Fruit fly (Drosophila melanogaster): ENCODE results near the gene Alp10.

The Alp10 gene

DNA sequence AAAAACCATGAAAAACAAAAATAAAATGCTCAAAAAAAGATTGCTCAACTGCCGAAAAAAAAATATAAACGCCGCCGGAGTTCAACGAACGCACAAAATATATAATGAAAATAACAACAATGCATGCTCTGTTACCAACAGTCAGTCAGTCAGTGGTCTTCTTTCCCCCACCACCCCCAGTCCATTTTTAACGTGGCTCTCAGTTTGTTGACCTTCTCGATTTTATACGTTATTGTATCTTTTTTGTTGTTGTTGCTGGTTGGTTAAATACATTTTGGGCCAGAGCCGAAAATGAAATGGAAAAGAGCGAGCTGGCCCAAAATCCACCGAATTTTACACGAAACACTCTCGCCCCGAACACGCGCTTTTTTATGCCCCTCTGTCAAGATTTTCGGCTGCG lies 26.8 kb upstream of the Alp10 start:
- TF ChIP-seq Clk (GFP tag; optimal IDR thresholded peaks at IDR 0.05) (no peak), cic (GFP tag; optimal IDR thresholded peaks at IDR 0.05) (no peak), Hr96 (GFP tag; optimal IDR thresholded peaks at IDR 0.05) (no peak), CG14711 (tag; optimal IDR thresholded peaks at IDR 0.05) (no peak), CG7101 (tag; optimal IDR thresholded peaks at IDR 0.05) (no peak), CG33017 (tag; optimal IDR thresholded peaks at IDR 0.05) (no peak), pad (GFP tag; optimal IDR thresholded peaks at IDR 0.05) (no peak), CG7045 (GFP tag; optimal IDR thresholded peaks at IDR 0.05) (no peak), cnc (optimal IDR thresholded peaks at IDR 0.05) (no peak), Mnt (GFP tag; optimal IDR thresholded peaks at IDR 0.05) (no peak), toe (GFP tag; optimal IDR thresholded peaks at IDR 0.05) (no peak), ovo (GFP tag; optimal IDR thresholded peaks at IDR 0.05) (no peak), kay (GFP tag; ENCODE audit: borderline replicate concordance) (no peak), CG1620 (GFP tag; optimal IDR thresholded peaks at IDR 0.05) (no peak), CG5204 (GFP tag; optimal IDR thresholded peaks at IDR 0.05) (no peak), CG11617 (GFP tag; optimal IDR thresholded peaks at IDR 0.05) (no peak)

dm6 chr3L:5621506-5621905 lies 26.4 kb upstream of the Alp10 start:
- TF ChIP-seq CG11617 (GFP tag; optimal IDR thresholded peaks at IDR 0.05) = no peak
- TF ChIP-seq CG7045 (GFP tag; optimal IDR thresholded peaks at IDR 0.05) = no peak
- TF ChIP-seq toe (GFP tag; optimal IDR thresholded peaks at IDR 0.05) = no peak
- no peak for TF ChIP-seq CG1620 (GFP tag; optimal IDR thresholded peaks at IDR 0.05)
- no peak for TF ChIP-seq Mnt (GFP tag; optimal IDR thresholded peaks at IDR 0.05)
- no peak for TF ChIP-seq ovo (GFP tag; optimal IDR thresholded peaks at IDR 0.05)
- no peak for TF ChIP-seq pad (GFP tag; optimal IDR thresholded peaks at IDR 0.05)
- no peak for TF ChIP-seq CG5204 (GFP tag; optimal IDR thresholded peaks at IDR 0.05)
- TF ChIP-seq Hr96 (GFP tag; optimal IDR thresholded peaks at IDR 0.05) = no peak
- TF ChIP-seq kay (GFP tag; ENCODE audit: borderline replicate concordance) = no peak

DNA sequence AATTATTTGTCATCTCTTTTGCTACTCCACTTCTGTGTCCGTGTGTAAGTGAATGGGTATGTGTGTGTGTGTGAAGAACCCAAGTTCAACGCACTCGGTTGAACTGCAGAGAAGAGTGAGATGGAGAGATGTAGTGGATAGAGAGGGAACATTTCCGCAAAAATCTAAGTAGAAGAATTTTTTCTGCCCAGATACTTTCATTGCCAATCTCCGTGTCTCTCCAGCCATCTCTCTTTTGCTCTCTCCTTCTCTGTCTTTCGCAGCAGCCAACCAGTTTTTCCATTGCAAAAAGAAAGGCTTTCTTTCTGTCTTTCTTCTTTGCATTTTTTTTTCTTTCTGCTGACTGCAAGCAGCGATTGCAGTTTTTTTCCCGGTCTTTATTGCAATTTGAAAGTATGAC lies 23.6 kb upstream of the Alp10 start:
- no peak for TF ChIP-seq pad (GFP tag; optimal IDR thresholded peaks at IDR 0.05)

DNA sequence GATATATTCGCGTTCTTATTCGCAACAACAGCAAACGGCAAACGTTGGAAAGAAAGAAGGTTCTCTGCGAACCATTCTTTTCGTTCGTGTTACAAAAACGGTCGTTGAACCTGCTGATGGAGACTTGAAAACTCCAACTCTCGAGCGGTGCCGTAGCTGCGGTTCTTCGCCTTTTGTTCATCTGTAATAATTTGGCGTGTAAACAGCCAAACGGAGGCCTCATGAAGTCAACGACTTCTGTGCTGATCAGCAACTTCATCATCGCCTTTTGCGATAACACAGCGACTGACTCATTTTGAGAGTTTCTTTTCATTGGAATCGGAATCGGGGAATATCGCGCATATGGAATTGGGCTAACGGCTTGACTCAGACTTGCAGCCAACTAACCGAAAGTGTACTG lies 22.3 kb upstream of the Alp10 start:
- no peak for TF ChIP-seq Clk (GFP tag; optimal IDR thresholded peaks at IDR 0.05)
- TF ChIP-seq CG11617 (GFP tag; optimal IDR thresholded peaks at IDR 0.05) = no peak
- TF ChIP-seq Crg-1 (GFP tag; optimal IDR thresholded peaks at IDR 0.05) = no peak
- TF ChIP-seq pad (GFP tag; optimal IDR thresholded peaks at IDR 0.05) = no peak
- TF ChIP-seq CG33017 (tag; optimal IDR thresholded peaks at IDR 0.05) = no peak
- no peak for TF ChIP-seq cic (GFP tag; optimal IDR thresholded peaks at IDR 0.05)
- no peak for TF ChIP-seq tj (GFP tag; optimal IDR thresholded peaks at IDR 0.05)

DNA sequence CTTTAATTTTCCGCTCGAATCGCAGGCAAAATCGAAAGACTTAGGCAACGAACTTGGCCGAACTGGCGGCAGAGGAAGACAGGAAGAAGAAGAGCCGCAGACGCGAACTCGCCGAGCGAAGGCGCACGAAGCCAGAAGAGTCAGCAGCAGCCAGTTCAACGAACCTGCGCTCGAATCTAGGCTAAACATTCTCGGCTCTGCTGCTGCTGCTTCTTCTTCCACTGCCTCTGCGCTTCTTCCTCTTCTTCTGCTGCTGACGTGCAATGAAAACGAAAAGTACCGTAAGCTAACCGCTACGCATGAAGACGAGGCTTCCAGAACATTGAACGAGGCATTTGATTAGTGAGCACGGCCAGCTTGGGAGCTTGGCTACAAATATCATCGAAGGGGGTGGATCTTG lies 21.4 kb upstream of the Alp10 start:
- TF ChIP-seq Mnt (GFP tag; optimal IDR thresholded peaks at IDR 0.05) (no peak), CG7101 (tag; optimal IDR thresholded peaks at IDR 0.05) (no peak), kay (GFP tag; ENCODE audit: borderline replicate concordance) (no peak), Hr96 (GFP tag; optimal IDR thresholded peaks at IDR 0.05) (no peak), pad (GFP tag; optimal IDR thresholded peaks at IDR 0.05) (no peak), CG7045 (GFP tag; optimal IDR thresholded peaks at IDR 0.05) (no peak), cnc (optimal IDR thresholded peaks at IDR 0.05) (no peak), CG33017 (tag; optimal IDR thresholded peaks at IDR 0.05) (no peak), CG1620 (GFP tag; optimal IDR thresholded peaks at IDR 0.05) (no peak), CG11617 (GFP tag; optimal IDR thresholded peaks at IDR 0.05) (no peak), CG14711 (tag; optimal IDR thresholded peaks at IDR 0.05) (no peak), toe (GFP tag; optimal IDR thresholded peaks at IDR 0.05) (no peak), Clk (GFP tag; optimal IDR thresholded peaks at IDR 0.05) (no peak), bab1 (GFP tag; optimal IDR thresholded peaks at IDR 0.05) (no peak), tj (GFP tag; optimal IDR thresholded peaks at IDR 0.05) (no peak), CG12768 (GFP tag; optimal IDR thresholded peaks at IDR 0.05) (no peak), CG5204 (GFP tag; optimal IDR thresholded peaks at IDR 0.05) (no peak), ovo (GFP tag; optimal IDR thresholded peaks at IDR 0.05) (no peak), cic (GFP tag; optimal IDR thresholded peaks at IDR 0.05) (no peak), Crg-1 (GFP tag; optimal IDR thresholded peaks at IDR 0.05) (no peak)

dm6 chr3L:5615744-5616143 lies 20.7 kb upstream of the Alp10 start:
- TF ChIP-seq Crg-1 (GFP tag; optimal IDR thresholded peaks at IDR 0.05) (no peak), CG1620 (GFP tag; optimal IDR thresholded peaks at IDR 0.05) (no peak)

DNA sequence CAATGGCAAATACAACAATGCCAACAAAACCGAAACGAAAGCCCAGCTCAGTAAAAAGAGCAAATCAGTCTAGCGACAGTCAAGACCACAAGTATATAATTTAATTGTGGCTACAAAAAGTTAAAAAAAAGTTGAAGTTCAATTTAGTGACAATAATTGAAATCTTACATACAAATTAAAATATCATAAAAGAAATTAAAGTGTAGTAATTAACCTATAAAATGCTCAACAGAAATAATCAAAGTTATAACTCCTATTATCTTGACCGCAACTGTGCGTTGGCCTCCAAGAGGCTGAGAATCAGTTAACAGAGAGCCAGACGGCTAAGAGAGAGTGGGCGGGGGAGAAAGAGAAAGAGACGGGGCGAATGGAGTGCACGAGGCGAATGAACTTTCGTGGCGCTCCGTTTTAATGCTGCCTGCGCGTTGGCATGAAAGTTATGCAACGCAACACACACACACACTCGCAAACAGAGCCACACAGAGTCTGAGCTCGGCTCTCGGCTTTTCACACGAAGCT lies 16.7 kb upstream of the Alp10 start:
- TF ChIP-seq bab1 (GFP tag; optimal IDR thresholded peaks at IDR 0.05) (no peak), CG7045 (GFP tag; optimal IDR thresholded peaks at IDR 0.05) (peak; percentile 25), cnc (optimal IDR thresholded peaks at IDR 0.05) (no peak), Hr96 (GFP tag; optimal IDR thresholded peaks at IDR 0.05) (no peak), Mnt (GFP tag; optimal IDR thresholded peaks at IDR 0.05) (no peak), CG1620 (GFP tag; optimal IDR thresholded peaks at IDR 0.05) (no peak), CG33017 (tag; optimal IDR thresholded peaks at IDR 0.05) (peak; percentile 58), CG7101 (tag; optimal IDR thresholded peaks at IDR 0.05) (peak; percentile 14), toe (GFP tag; optimal IDR thresholded peaks at IDR 0.05) (no peak), kay (GFP tag; ENCODE audit: borderline replicate concordance) (peak; percentile 66), CG14711 (tag; optimal IDR thresholded peaks at IDR 0.05) (peak; percentile 22), CG12768 (GFP tag; optimal IDR thresholded peaks at IDR 0.05) (no peak), Crg-1 (GFP tag; optimal IDR thresholded peaks at IDR 0.05) (no peak)

Measured in whole organism, adult.